Worm (Caenorhabditis elegans) whole organism, young adult: ENCODE data around the gene eps-8.

Experiments
- mxl-1 ChIP-seq: sonication (generic microtip); optimal IDR thresholded peaks from 2 replicates; lab custom pipeline; 2016; ENCODE audit warnings: missing genetic modification characterization, missing compliant biosample characterization
- ztf-3 ChIP-seq: fragments of 200-800 bp; sonication (Bioruptor generic); optimal IDR thresholded peaks from 2 replicates; lab custom pipeline; 2018; ENCODE audit warnings: mild to moderate bottlenecking, missing genetic modification characterization, missing compliant biosample characterization

- no peak for TF ChIP-seq ztf-3 (GFP tag; lab: Kevin White, UChicago)
- TF ChIP-seq mxl-1, result no peak
Observed at ce11 chrIV:14919310-14919709, 40.0 kb downstream of the eps-8 start, which contains the start of gene ccch-5.
